Worm (Caenorhabditis elegans) whole organism, L2 larva: ENCODE measurements around the gene C35D10.3.

Experiments used
- Y55F3AM.14 ChIP-seq: fragments of 200-800 bp; sonication (Bioruptor generic); optimal IDR thresholded peaks from 2 replicates; lab custom pipeline; 2018; ENCODE audit warnings: mild to moderate bottlenecking, missing genetic modification characterization, missing compliant biosample characterization
- lin-13 ChIP-seq: fragments of 150-350 bp; optimal IDR thresholded peaks from 2 replicates; lab custom pipeline; 2014; ENCODE audit warnings: missing biosample characterization, missing genetic modification reagents, missing genetic modification characterization
- lin-39 ChIP-seq: fragments of 150-350 bp; optimal IDR thresholded peaks from 2 replicates; lab custom pipeline; 2014; ENCODE audit warnings: missing biosample characterization, missing genetic modification reagents, missing genetic modification characterization
- mab-5 ChIP-seq: fragments of 150-350 bp; optimal IDR thresholded peaks from 2 replicates; lab custom pipeline; 2014; ENCODE audit warnings: missing biosample characterization, missing genetic modification characterization
- mdl-1 ChIP-seq, 2 experiments: fragments of 150-350 bp in 1 of 2; sonication (generic microtip) in 1 of 2; optimal IDR thresholded peaks; 2 replicates each; lab custom pipeline; 2017; ENCODE audit warnings: missing biosample characterization in 2 of 2, missing genetic modification characterization in 2 of 2
- nhr-23 ChIP-seq: fragments of 150-350 bp; optimal IDR thresholded peaks from 2 replicates; lab custom pipeline; 2014; ENCODE audit warnings: missing biosample characterization, missing genetic modification reagents, missing genetic modification characterization
- nhr-237 ChIP-seq: fragments of 150-350 bp; optimal IDR thresholded peaks from 2 replicates; lab custom pipeline; 2014; ENCODE audit warnings: missing biosample characterization, missing genetic modification characterization
- sem-4 ChIP-seq: fragments of 150-350 bp; optimal IDR thresholded peaks from 2 replicates; lab custom pipeline; 2014; ENCODE audit warnings: missing biosample characterization, missing genetic modification reagents, missing genetic modification characterization
- snpc-4 ChIP-seq: fragments of 150-350 bp; optimal IDR thresholded peaks from 2 replicates; lab custom pipeline; 2014; ENCODE audit warnings: missing biosample characterization, missing genetic modification characterization
- unc-62 ChIP-seq: fragments of 150-350 bp; optimal IDR thresholded peaks from 2 replicates; lab custom pipeline; 2014; ENCODE audit warnings: missing biosample characterization, missing genetic modification reagents, missing genetic modification characterization
- zag-1 ChIP-seq: fragments of 150-350 bp; optimal IDR thresholded peaks from 2 replicates; lab custom pipeline; 2014; ENCODE audit warnings: missing biosample characterization, missing genetic modification characterization
- ztf-11 ChIP-seq: sonication (generic microtip); optimal IDR thresholded peaks from 2 replicates; lab custom pipeline; 2017; ENCODE audit warnings: missing biosample characterization, missing genetic modification characterization

DNA sequence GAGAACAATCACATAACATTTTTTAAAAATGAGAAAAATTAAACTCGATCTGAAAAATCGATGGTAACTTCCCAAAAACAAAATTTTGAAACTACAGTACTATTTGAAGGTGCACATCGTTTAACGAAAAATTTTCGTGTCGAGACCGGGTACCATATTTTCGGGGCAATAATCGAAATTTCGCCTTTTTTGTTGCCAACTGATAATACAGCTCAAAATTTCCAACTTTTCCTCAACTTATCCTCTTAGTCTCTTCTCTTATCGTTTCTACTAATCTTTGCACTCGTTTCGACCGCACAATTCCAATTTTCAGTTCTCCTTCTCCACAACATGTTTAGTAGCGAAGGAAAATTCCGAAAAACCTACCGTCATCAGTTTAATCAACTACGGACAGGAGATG lies 38.2 kb downstream of the C35D10.3 start, which contains the start of gene rom-1:
- TF ChIP-seq mab-5 (tag; lab: Kevin White, UChicago) (no peak), snpc-4 (tag; lab: Kevin White, UChicago) (no peak), ztf-11 (tag; lab: Kevin White, UChicago) (no peak), sem-4 (tag; lab: Kevin White, UChicago) (no peak), mdl-1 (tag; optimal IDR thresholded peaks at IDR 0.05; lab: Kevin White, UChicago) (no peak), Y55F3AM.14 (GFP tag; lab: Kevin White, UChicago) (no peak), nhr-23 (no peak), nhr-237 (tag; lab: Kevin White, UChicago) (no peak), zag-1 (no peak), lin-39 (tag; lab: Kevin White, UChicago) (no peak), lin-13 (GFP tag; lab: Kevin White, UChicago) (no peak), unc-62 (no peak)
